Worm (Caenorhabditis elegans) whole organism, L4 larva: ENCODE measurements around the gene F07H5.13.

Source experiments
- D1046.2 ChIP-seq: fragments of 200-800 bp; sonication (Bioruptor generic); IDR thresholded peaks from 2 replicates; pipeline ENCODE4 v1.3.6; 2022; ENCODE audit warnings: missing genetic modification characterization, missing compliant biosample characterization
- F49E8.2 ChIP-seq: sonication (generic microtip); optimal IDR thresholded peaks from 2 replicates; lab custom pipeline; 2016; ENCODE audit warnings: missing compliant biosample characterization, mild to moderate bottlenecking, missing genetic modification characterization, borderline replicate concordance
- Y75B8A.6 ChIP-seq: fragments of 200-800 bp; sonication (Bioruptor generic); IDR thresholded peaks from 2 replicates; pipeline ENCODE4 v1.3.6; 2022; ENCODE audit warnings: missing genetic modification reagents, missing genetic modification characterization, missing compliant biosample characterization
- aha-1 ChIP-seq: fragments of 150-350 bp; peaks from one replicate; lab custom pipeline; 2014; ENCODE audit warnings: missing biosample characterization, missing genetic modification characterization
- arid-1 ChIP-seq: fragments of 200-800 bp; sonication (Bioruptor generic); conservative IDR thresholded peaks from 2 replicates; pipeline ENCODE4 v1.3.6; 2022; ENCODE audit warnings: missing genetic modification reagents, missing genetic modification characterization, missing compliant biosample characterization
- ceh-20 ChIP-seq: fragments of 200-800 bp; sonication (Bioruptor generic); IDR thresholded peaks from 2 replicates; pipeline ENCODE4 v1.3.6; 2022; ENCODE audit warnings: missing genetic modification reagents, missing genetic modification characterization, missing compliant biosample characterization
- ceh-62 ChIP-seq: sonication (generic microtip); optimal IDR thresholded peaks from 2 replicates; lab custom pipeline; 2017; ENCODE audit warnings: missing biosample characterization, missing genetic modification characterization
- cey-2 ChIP-seq: sonication (generic microtip); optimal IDR thresholded peaks from 3 replicates; lab custom pipeline; 2017; ENCODE audit warnings: missing genetic modification characterization, mild to moderate bottlenecking, missing compliant biosample characterization, antibody characterized with exemption, borderline replicate concordance; ENCODE audit not compliant: insufficient read depth
- ctbp-1 ChIP-seq: fragments of 200-800 bp; sonication (Bioruptor generic); IDR thresholded peaks from 2 replicates; pipeline ENCODE4 v1.3.6; 2022; ENCODE audit warnings: missing genetic modification reagents, missing genetic modification characterization, missing compliant biosample characterization
- daf-8 ChIP-seq: fragments of 200-800 bp; sonication (Bioruptor generic); IDR thresholded peaks from 2 replicates; pipeline ENCODE4 v1.3.6; 2022; ENCODE audit warnings: missing genetic modification characterization, missing compliant biosample characterization
- egl-43 ChIP-seq: fragments of 200-800 bp; sonication (Bioruptor generic); IDR thresholded peaks from 2 replicates; pipeline ENCODE4 v1.3.6; 2022; ENCODE audit warnings: missing genetic modification reagents, missing genetic modification characterization, missing compliant biosample characterization
- fkh-10 ChIP-seq: fragments of 150-350 bp; optimal IDR thresholded peaks from 2 replicates; lab custom pipeline; 2014; ENCODE audit warnings: missing biosample characterization, missing genetic modification reagents, missing genetic modification characterization
- hif-1 ChIP-seq, 2 experiments: sonication (generic microtip); optimal IDR thresholded peaks; 2 replicates each; lab custom pipeline; 2016 to 2017; ENCODE audit warnings: missing compliant biosample characterization in 2 of 2, missing genetic modification characterization in 2 of 2, missing genetic modification reagents in 2 of 2, missing genotype in 2 of 2, mild to moderate bottlenecking in 1 of 2
- lin-38 ChIP-seq: fragments of 200-800 bp; sonication (Bioruptor generic); IDR thresholded peaks from 2 replicates; pipeline ENCODE4 v1.3.6; 2022; ENCODE audit warnings: missing genetic modification reagents, missing genetic modification characterization, missing compliant biosample characterization
- lin-39 ChIP-seq: fragments of 150-350 bp; optimal IDR thresholded peaks from 2 replicates; lab custom pipeline; 2014; ENCODE audit warnings: missing biosample characterization, missing genetic modification reagents, missing genetic modification characterization
- lir-3 ChIP-seq: sonication (generic microtip); optimal IDR thresholded peaks from 2 replicates; lab custom pipeline; 2016; ENCODE audit warnings: mild to moderate bottlenecking, missing genetic modification characterization, missing compliant biosample characterization
- lsy-2 ChIP-seq, 2 experiments: fragments of 150-350 bp in 1 of 2; sonication (generic microtip) in 1 of 2; optimal IDR thresholded peaks; 2 replicates each; lab custom pipeline; 2014 to 2017; ENCODE audit warnings: missing biosample characterization in 2 of 2, missing genetic modification characterization in 2 of 2
- madf-5 ChIP-seq, 2 experiments: fragments of 200-800 bp; sonication (Bioruptor generic); IDR thresholded peaks; 2 replicates each; pipeline ENCODE4 v1.3.6; 2022; ENCODE audit warnings: missing compliant biosample characterization in 2 of 2, missing genetic modification characterization in 2 of 2
- mdl-1 ChIP-seq, 2 experiments: fragments of 150-350 bp in 1 of 2; sonication (generic microtip) in 1 of 2; optimal IDR thresholded peaks; 2 replicates each; lab custom pipeline; 2014 to 2017; ENCODE audit warnings: missing biosample characterization in 2 of 2, missing genetic modification characterization in 2 of 2
- mep-1 ChIP-seq: fragments of 150-350 bp; sonication (generic microtip); optimal IDR thresholded peaks from 3 replicates; lab custom pipeline; 2014; ENCODE audit warnings: missing biosample characterization, missing genetic modification characterization
- mxl-2 ChIP-seq: fragments of 200-800 bp; sonication (Bioruptor generic); conservative IDR thresholded peaks from 2 replicates; pipeline ENCODE4 v1.3.6; 2022; ENCODE audit warnings: missing genetic modification reagents, missing genetic modification characterization, missing compliant biosample characterization
- nhr-111 ChIP-seq: fragments of 200-800 bp; sonication (Bioruptor generic); optimal IDR thresholded peaks from 2 replicates; lab custom pipeline; 2018; ENCODE audit warnings: mild to moderate bottlenecking, missing genetic modification characterization, missing compliant biosample characterization
- nhr-237 ChIP-seq: sonication (generic microtip); optimal IDR thresholded peaks from 2 replicates; lab custom pipeline; 2017; ENCODE audit warnings: missing biosample characterization, missing genetic modification characterization
- nhr-6 ChIP-seq: fragments of 150-350 bp; optimal IDR thresholded peaks from 2 replicates; lab custom pipeline; 2014; ENCODE audit warnings: missing biosample characterization, missing genetic modification characterization
- nhr-76 ChIP-seq: fragments of 150-350 bp; optimal IDR thresholded peaks from 2 replicates; lab custom pipeline; 2014; ENCODE audit warnings: missing biosample characterization, missing genetic modification characterization
- nhr-77 ChIP-seq: fragments of 150-350 bp; optimal IDR thresholded peaks from 2 replicates; lab custom pipeline; 2014; ENCODE audit warnings: missing biosample characterization, missing genetic modification characterization
- pha-4 ChIP-seq, 2 experiments: fragments of 150-350 bp in 1 of 2; fragments of 200-800 bp in 1 of 2; sonication (Bioruptor generic) in 1 of 2; IDR thresholded peaks in 1 of 2; optimal IDR thresholded peaks in 1 of 2; 2 replicates each; pipeline versions ENCODE4 v1.3.6 to Lab custom; 2014 to 2022; ENCODE audit warnings: missing genetic modification characterization in 2 of 2, missing genetic modification reagents in 2 of 2, missing biosample characterization in 1 of 2, missing compliant biosample characterization in 1 of 2
- sdz-12 ChIP-seq: fragments of 200-800 bp; sonication (Bioruptor generic); optimal IDR thresholded peaks from 2 replicates; lab custom pipeline; 2018; ENCODE audit warnings: mild to moderate bottlenecking, missing genetic modification characterization, missing compliant biosample characterization
- snpc-4 ChIP-seq: fragments of 150-350 bp; optimal IDR thresholded peaks from 2 replicates; lab custom pipeline; 2014; ENCODE audit warnings: missing biosample characterization, missing genetic modification characterization
- spr-1 ChIP-seq: sonication (generic microtip); optimal IDR thresholded peaks from 2 replicates; lab custom pipeline; 2016; ENCODE audit warnings: mild to moderate bottlenecking, missing genetic modification characterization, missing compliant biosample characterization
- unc-62 ChIP-seq, 3 experiments: fragments of 150-350 bp in 1 of 3; sonication (generic microtip); optimal IDR thresholded peaks in 2 of 3; peaks in 1 of 3; 1 replicate in 1 of 3; 2 replicates in 2 of 3; lab custom pipeline; 2014 to 2017; ENCODE audit warnings: missing biosample characterization in 3 of 3, missing genetic modification characterization in 3 of 3, missing genetic modification reagents in 3 of 3, missing genotype in 1 of 3

The F07H5.13 gene

ce11 chrII:8825769-8826168 is 35.4 kb downstream of the F07H5.13 start, which contains the start of gene nas-25:
Gene nas-25, plus strand, starts transcription at chrII:8826069.
- TF ChIP-seq lsy-2 (tag; optimal IDR thresholded peaks at IDR 0.05; lab: Kevin White, UChicago): no peak
- no peak for TF ChIP-seq nhr-6 (tag; lab: Kevin White, UChicago)
- no peak for TF ChIP-seq nhr-77 (tag; lab: Kevin White, UChicago)
- no peak for TF ChIP-seq sdz-12 (GFP tag; lab: Kevin White, UChicago)
- no peak for TF ChIP-seq hif-1 (tag; optimal IDR thresholded peaks at IDR 0.05; lab: Kevin White, UChicago)
- TF ChIP-seq Y75B8A.6 (GFP tag; lab: Robert Waterston, UW): no peak
- no peak for TF ChIP-seq nhr-76 (tag; lab: Kevin White, UChicago)
- TF ChIP-seq, all 104 proteins: peak for 0

DNA sequence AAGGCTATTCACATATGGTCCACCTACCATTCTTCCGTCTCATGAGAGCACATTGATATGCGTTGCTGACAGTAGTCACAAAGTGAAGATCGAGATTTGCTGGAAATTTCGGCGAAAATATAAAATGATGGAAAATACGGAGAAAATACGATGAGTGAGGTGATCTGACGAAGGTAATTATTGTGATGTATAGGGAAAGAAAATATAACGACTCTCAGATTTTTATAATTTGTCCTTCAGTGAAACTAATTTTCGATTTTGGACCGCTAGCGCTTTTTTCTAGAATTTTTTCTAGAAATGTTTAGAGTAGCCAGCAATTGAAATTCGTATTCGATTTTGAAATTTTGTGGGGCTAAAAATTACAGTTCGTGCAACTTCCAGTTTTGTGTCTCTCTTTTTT is 38.8 kb downstream of the F07H5.13 start, which contains the start of gene F46C5.2:
Gene F46C5.2, minus strand, starts transcription at position 101 of the 400 bp plus-strand sequence.
- TF ChIP-seq ceh-62 (tag; lab: Kevin White, UChicago) (no peak), mxl-2 (no peak), lin-39 (tag; lab: Kevin White, UChicago) (no peak), nhr-237 (tag; lab: Kevin White, UChicago) (no peak), lir-3 (tag; lab: Kevin White, UChicago) (no peak), arid-1 (GFP tag; lab: Robert Waterston, UW) (no peak), nhr-111 (GFP tag; lab: Kevin White, UChicago) (no peak), cey-2 (tag; lab: Kevin White, UChicago) (no peak), egl-43 (no peak), daf-8 (no peak), madf-5 (GFP tag; IDR thresholded peaks at IDR 0.05; lab: Robert Waterston, UW) (no peak)
- TF ChIP-seq, all 104 proteins: peak for 0

DNA sequence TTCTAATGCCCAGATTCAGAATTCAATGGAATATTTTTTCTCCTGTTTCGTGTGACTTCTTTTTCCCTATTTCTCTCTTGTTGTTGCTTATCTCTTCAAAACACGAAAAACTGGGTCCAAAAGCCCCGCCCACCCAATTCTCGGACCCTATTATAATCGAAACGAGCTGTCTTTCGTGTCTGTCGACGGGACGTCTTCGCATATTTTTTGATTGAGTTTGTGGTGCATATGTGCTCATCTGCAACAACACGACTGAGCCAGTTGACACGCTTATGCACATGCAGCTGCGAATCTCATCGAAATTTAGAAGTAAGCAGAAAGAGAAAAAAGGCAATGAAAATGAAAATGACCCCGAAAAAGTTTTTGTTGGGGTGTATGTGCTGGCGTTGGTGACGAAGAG is 40.6 kb downstream of the F07H5.13 start:
- TF ChIP-seq D1046.2 (GFP tag; lab: Robert Waterston, UW) (no peak), ctbp-1 (0 out of 2 replicates have a peak, but pooled peaks have one; percentile 37), spr-1 (no peak), aha-1 (peak; percentile 20), ceh-20 (GFP tag; lab: Robert Waterston, UW) (no peak)

- TF ChIP-seq F49E8.2 (tag; lab: Kevin White, UChicago): no peak
- TF ChIP-seq aha-1: peak; percentile 94
- no peak for TF ChIP-seq hif-1 (tag; optimal IDR thresholded peaks at IDR 0.05; lab: Kevin White, UChicago)
- TF ChIP-seq snpc-4: no peak
- no peak for TF ChIP-seq lin-38
Measured at ce11 chrII:8832941-8833340, 42.6 kb downstream of the F07H5.13 start.

DNA sequence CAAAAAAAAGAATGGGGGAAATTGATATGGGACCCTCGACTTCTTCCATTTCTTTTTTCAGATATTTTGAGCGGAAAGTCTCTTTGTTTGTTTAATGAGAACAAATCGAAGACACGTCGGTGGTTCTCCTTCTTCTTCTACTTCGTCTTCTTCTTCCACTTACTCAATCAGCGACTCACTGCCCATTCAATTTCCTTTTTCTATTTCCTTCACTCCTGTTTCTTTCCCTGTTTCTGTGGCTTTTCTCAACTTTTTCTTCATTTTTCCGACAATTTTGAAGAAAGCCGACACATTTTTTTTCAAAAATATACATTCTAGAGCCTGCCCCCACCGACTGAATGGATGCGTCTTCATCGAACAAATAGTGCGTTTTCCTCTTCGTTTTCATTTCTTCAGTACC is 45.5 kb downstream of the F07H5.13 start, which contains the start of gene F46C5.4:
Gene F46C5.4, plus strand, starts transcription at position 222 of the 400 bp plus-strand sequence.
- no peak for TF ChIP-seq mdl-1 (tag; optimal IDR thresholded peaks at IDR 0.05; lab: Kevin White, UChicago)
- TF ChIP-seq fkh-10: peak; percentile 76
- no peak for TF ChIP-seq nhr-77 (tag; lab: Kevin White, UChicago)
- TF ChIP-seq arid-1 (GFP tag; lab: Robert Waterston, UW): no peak
- TF ChIP-seq unc-62 (GFP tag; optimal IDR thresholded peaks at IDR 0.05 in 1 of 2; lab: Kevin White, UChicago): peak in 1 of 2 experiments; percentile 35
- TF ChIP-seq unc-62 (tag; optimal IDR thresholded peaks at IDR 0.05; lab: Kevin White, UChicago): no peak
- TF ChIP-seq nhr-237 (tag; lab: Kevin White, UChicago): no peak
- no peak for TF ChIP-seq mxl-2
- TF ChIP-seq nhr-111 (GFP tag; lab: Kevin White, UChicago): no peak
- TF ChIP-seq, all 104 proteins: peak for 2

- no peak for TF ChIP-seq pha-4 (GFP tag; IDR thresholded peaks at IDR 0.05; lab: Robert Waterston, UW)
- no peak for TF ChIP-seq pha-4 (tag; optimal IDR thresholded peaks at IDR 0.05; lab: Kevin White, UChicago)
- no peak for TF ChIP-seq mep-1
Measured at ce11 chrII:8839025-8839424, 48.7 kb downstream of the F07H5.13 start, which contains the start of gene F46C5.7. Gene F46C5.7, plus strand, starts transcription at chrII:8839325.
